Fruit fly (Drosophila melanogaster): Measurements from ENCODE around the gene CG15536.

Gene CG15536

DNA sequence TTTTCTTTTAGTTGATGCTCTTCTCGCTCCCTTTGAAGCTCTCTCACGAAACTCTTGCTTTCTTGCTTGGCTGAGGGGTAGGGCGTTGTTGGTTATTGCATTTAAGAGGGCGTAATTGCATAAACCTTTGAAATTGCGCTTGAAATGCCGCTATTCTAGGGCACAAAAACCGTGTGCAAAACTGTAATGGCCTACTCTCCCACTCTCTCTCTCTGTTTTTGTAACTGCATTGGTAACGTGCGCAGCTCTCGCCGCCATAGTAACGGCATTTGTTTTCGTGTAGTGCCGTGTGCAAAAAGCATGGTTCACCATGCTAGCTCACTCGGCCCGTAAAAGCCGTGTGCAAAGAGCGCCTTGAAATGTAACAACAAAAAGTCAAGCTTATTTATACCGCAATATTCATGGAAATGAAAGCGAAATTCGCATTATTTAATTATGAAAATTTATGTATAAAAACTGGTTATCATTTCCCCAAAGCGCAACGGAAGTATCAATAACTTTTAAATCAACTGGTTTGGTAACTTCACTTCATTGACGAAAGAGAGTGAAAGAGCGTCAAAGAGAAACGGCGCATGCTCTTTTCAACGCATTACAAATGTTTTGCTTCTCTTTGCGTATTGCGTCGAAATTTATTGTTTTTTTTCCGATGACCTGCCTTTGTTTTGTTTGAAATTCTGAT lies 38.1 kb downstream of the CG15536 start (continued):
- TF ChIP-seq CG16779 (tag; optimal IDR thresholded peaks at IDR 0.05), result peak; percentile 5
- TF ChIP-seq Met (GFP tag; optimal IDR thresholded peaks at IDR 0.05), result peak; percentile 19
- TF ChIP-seq CG8319 (GFP tag; optimal IDR thresholded peaks at IDR 0.05), result no peak
- no peak for TF ChIP-seq Lpt (GFP tag; optimal IDR thresholded peaks at IDR 0.05)
- no peak for TF ChIP-seq Hr38 (GFP tag; optimal IDR thresholded peaks at IDR 0.05)
- no peak for TF ChIP-seq CG32006 (GFP tag; optimal IDR thresholded peaks at IDR 0.05)
- peak; percentile 3 for TF ChIP-seq Hr4 (GFP tag; optimal IDR thresholded peaks at IDR 0.05)
- peak; percentile 91 for TF ChIP-seq Blimp-1 (GFP tag; optimal IDR thresholded peaks at IDR 0.05)
- TF ChIP-seq fkh (GFP tag; optimal IDR thresholded peaks at IDR 0.05), result peak; percentile 14

DNA sequence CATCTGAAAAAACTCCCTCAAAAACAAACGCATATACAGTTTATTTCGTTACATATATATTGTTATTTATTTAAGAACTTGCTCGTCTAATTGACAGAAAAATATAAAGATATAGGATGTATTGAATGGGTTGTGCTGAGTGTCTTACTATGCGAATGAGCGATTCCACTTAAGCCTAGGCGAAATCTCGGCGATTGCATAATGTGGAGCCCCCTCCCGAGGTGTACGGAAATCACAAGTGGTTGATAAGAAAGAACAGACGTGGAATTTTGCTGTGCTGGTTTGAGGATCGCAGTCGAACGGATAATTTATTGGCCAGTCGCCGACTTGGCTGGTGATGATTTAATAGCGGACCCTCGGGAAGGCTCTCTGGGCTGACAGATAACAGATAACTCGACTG lies 39.4 kb downstream of the CG15536 start:
- peak; percentile 89 for TF ChIP-seq vri (GFP tag; optimal IDR thresholded peaks at IDR 0.05)
- TF ChIP-seq Eip78C (GFP tag), result peak; percentile 28
- no peak for TF ChIP-seq dsx (GFP tag; optimal IDR thresholded peaks at IDR 0.05; ENCODE audit: poor library complexity, severe bottlenecking)

dm6 chr3R:30383181-30383580 lies 41.8 kb downstream of the CG15536 start:
- TF ChIP-seq Sox102F (GFP tag; optimal IDR thresholded peaks at IDR 0.05) (no peak), Gug (GFP tag; IDR thresholded peaks at IDR 0.05) (no peak), Hr38 (GFP tag; optimal IDR thresholded peaks at IDR 0.05) (no peak), CG1621 (tag; optimal IDR thresholded peaks at IDR 0.05) (no peak), dsx (GFP tag; optimal IDR thresholded peaks at IDR 0.05; ENCODE audit: poor library complexity, severe bottlenecking) (no peak)

Data from whole organism, prepupa.